Worm (Caenorhabditis elegans) whole organism, dauer: ENCODE results near the gene B0464.9.
"Not testable (repeated sequence)": the region's sequence is repeated elsewhere in the genome, so short reads cannot be mapped to it uniquely, and the experiment has no call there.

Experiments used
- unc-62 ChIP-seq: sonication (generic microtip); optimal IDR thresholded peaks from 2 replicates; lab custom pipeline; 2017; ENCODE audit warnings: missing biosample characterization, missing genetic modification reagents, missing genetic modification characterization

The B0464.9 gene

DNA sequence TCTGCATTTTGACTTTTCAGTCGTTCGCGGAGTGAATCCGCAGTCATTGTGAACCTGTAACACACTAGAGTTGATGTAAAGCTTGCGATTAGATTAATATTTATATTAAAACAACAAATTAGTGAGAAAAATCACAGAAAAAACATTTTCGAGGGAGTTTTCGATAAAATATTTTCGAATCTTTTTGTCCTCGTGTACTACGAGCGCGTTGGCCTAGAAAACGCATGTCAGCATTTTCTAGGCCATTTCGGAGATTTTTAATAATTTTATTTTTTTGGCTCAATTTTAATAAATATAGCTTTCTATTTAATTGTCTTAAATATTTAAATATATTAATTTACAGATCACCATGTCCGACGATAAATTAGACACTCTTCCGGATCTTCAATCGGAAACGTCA, at the start of gene B0464.9:
Gene B0464.9 (plus strand): TSS at position 344 of the 400 bp plus-strand sequence.
- no peak for TF ChIP-seq unc-62 (GFP tag; lab: Kevin White, UChicago)

DNA sequence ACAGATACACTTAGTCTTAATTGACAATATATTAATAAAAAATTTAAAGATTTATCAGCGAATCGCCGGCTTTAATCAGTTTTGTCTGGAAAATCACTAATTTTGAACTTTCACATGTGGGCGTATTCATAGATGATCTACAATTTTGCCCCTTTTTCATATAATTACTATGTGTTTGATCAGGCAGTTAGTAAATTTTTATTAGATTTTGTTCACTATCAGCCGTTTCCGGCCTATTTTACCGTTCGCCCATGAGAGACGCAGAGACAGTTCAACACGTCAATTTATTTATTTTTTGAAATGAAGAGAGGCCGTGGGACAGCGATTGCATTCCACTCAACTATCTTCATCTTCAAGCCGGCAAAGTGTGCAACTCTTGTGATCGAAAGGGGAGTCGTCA, 45.3 kb upstream of the B0464.9 start, which contains the start of gene T26G10.4:
Gene T26G10.4 (plus strand): TSS at position 301 of the 400 bp plus-strand sequence.
- TF ChIP-seq unc-62 (GFP tag; lab: Kevin White, UChicago) = not testable (repeated sequence)

DNA sequence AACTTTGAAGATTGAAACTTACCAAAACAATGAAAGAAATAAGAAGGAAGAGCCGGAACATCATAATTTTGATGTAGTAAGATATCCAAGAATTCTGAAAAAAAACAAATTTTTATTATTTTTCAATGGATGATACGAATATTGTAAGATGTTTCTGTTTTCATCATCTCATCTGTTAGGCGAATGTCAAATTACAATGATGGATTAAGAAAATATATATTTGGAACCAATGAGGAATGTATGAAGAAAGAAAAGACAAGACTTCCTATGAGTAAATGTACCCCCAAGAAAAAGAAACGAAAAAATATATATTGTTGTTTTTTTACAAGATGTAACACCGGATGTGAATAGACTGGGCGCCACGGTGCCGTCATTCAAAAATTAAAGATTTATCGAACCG, 39.3 kb upstream of the B0464.9 start, which contains the start of gene T26G10.5:
Gene T26G10.5 (minus strand): TSS at position 101 of the 400 bp plus-strand sequence.
- no peak for TF ChIP-seq unc-62 (GFP tag; lab: Kevin White, UChicago)

DNA sequence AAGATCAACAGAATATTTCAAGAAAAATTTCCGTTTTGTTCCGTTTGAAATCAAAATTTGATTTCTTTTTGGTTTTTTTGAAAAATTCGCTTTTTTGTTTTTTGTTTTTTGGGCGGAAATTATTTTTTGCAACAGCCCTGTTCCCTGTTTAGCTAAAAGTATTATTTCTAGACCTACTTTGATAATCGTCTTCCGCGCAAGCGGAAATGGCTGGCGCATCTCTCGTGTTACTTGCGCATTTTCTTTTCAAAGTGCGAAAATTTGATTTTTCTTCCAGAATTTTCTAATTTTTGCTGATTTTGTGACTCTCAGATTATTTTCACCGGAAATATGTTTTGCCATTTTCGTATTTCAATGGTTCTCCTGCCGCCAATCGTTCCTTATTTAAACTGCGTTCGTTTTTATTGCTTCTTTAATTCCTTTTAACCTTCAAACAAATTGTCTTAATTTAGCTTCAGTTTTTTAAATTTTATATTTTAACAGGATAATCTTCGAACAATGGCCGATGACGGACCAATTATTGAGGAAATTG, 31.9 kb upstream of the B0464.9 start, which contains the start of gene cpar-1:
Gene cpar-1 (plus strand): TSS at position 482 of the 532 bp plus-strand sequence.
- no peak for TF ChIP-seq unc-62 (GFP tag; lab: Kevin White, UChicago)

DNA sequence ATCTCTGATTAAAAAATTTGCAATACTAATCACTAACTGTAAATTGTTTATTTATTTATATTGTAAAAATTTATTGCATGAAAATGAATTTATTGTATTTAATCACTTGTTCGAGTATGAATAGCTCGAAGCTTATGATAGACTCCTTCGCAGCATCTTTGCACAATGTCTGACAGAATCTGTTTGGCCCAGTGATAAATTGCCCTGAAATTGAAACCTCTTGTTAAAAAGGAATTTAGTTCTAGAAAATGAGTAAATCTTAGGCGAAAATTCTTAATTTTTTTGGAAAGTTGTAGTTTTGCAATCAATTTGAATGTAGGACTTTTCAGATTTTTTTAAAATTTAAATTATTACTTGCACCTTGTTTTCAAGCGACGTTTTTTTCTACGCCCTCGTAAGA, 30.6 kb upstream of the B0464.9 start:
- TF ChIP-seq unc-62 (GFP tag; lab: Kevin White, UChicago) = no peak

DNA sequence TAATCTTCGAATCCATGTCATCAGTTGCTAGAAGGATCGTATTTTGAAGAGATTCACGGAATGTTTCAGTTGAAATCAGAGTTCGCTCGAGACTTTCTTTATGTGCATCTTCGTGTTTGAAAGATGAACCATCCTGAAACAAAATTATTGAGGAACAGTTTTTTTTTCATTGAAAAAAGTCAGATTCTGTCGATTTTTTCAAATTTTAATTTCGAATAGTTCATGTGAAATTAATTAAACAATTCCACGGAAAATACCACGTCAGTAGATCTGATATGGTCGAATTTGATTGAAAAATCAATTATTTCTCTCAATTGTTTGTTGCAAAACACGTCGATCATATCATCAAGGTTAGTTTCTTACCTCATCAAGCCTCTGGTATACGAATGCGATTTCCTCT, 26.2 kb upstream of the B0464.9 start, which contains the start of gene F54C8.1:
Gene F54C8.1 (plus strand): TSS at position 301 of the 400 bp plus-strand sequence.
- TF ChIP-seq unc-62 (GFP tag; lab: Kevin White, UChicago) = no peak

DNA sequence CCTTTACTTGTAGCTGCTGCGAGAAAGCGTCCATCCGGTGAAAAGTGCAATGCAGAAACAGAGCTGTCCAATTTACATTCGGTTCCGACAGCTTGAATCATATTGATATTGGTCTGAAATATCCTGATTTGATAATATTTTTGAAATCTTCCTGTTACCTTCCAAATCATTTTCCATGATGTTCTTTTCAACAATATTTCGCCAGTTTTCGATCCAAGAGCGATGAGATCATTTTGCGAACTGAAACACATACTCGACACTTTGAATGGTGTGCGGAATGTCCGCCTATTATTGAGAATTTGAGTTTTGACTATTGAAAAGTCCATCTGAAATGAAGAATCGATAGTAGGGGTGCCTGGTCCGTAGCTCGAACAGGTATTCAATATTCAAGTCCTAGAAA, 24.4 kb upstream of the B0464.9 start, which contains the start of gene emb-30:
Gene emb-30 (minus strand): TSS at position 328 of the 400 bp plus-strand sequence.
- TF ChIP-seq unc-62 (GFP tag; lab: Kevin White, UChicago) = no peak

DNA sequence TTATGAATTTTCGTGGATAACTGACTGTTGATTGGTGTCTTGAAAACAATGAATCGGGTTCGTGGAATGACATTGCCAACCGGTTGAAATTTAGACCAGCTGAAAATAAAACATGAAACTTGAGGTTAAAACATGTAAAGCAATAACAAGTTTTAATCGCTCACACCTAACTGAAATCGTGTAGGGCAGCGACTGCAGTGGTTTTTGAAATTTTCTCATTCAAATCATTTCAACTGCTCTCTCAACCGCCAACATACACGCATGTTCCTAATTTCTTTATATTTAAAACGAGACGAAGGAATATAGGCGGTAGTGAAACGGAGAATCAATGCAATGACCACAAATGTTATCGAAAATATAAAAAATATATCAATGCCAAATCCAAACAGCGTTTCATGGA, 22.7 kb upstream of the B0464.9 start:
- TF ChIP-seq unc-62 (GFP tag; lab: Kevin White, UChicago) = no peak

DNA sequence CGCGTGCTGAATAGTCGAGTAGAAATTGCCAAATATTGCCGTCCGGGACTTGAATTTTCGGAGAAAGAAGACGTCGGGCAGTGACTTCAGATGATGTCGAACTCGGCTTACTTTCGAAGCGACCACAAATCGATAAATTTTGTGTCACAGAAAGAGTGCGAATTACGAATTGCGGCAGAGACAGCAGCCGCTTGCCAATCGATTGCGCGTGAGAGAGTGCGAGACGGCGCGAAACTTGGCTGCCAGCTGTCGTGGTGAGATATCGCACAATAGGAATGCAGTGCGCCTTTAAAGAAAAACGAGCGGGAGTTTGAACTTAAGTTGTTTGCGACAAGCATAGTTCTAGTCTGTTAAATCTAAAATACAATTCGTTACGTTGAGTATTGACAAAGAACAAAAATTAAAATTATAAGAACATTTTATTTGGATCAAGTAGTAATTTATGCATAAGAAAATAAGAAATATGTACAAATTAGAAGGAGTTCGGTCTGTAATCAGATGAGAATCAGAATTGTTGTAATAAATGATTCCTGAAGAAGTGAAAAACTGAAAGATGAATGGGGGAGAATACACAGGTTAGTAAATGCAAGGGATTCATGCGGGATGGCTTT, 22.0 kb upstream of the B0464.9 start, which contains the start of gene pir-2:
Gene pir-2 (minus strand): TSS at position 218 of the 611 bp plus-strand sequence.
- no peak for TF ChIP-seq unc-62 (GFP tag; lab: Kevin White, UChicago)

DNA sequence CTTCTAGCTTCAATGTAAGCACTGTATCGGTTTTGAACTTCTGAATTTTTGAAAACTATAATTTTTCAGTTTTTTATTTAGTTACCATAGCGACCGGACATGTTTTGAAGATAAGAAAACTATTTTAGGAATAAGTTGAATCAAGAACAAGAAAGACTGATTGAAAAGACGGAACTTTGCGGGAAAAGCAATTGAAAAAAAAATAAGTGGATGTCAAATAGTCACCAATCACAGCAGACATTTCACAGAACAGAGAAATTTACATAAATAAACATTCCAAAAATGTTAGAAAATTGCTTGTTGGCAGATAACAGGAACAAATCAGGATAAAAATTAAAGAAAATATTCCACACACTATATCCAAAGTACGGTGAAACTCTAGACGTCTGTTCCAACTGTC, 15.7 kb upstream of the B0464.9 start, which contains the start of gene F54C8.6:
Gene F54C8.6 (minus strand): TSS at position 101 of the 400 bp plus-strand sequence.
- TF ChIP-seq unc-62 (GFP tag; lab: Kevin White, UChicago) = no peak

DNA sequence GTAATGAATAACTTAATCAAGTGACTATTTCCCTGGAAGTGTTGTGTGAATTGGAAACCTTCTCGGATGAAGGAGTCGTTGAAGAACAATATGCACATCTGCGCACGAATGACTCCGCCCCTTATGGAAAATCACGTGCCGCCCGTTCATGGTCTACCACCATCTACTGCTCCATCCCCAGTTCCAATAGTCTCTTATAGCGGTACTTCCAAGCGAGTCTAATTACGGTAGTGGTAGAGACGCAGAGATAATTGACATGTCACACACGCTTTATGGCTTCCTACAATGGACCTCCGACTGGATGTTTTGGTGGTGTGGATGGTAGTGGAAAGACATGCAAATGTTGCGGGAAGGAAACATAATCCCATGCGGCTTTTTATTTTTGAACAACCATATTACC, 14.6 kb upstream of the B0464.9 start:
- no peak for TF ChIP-seq unc-62 (GFP tag; lab: Kevin White, UChicago)

DNA sequence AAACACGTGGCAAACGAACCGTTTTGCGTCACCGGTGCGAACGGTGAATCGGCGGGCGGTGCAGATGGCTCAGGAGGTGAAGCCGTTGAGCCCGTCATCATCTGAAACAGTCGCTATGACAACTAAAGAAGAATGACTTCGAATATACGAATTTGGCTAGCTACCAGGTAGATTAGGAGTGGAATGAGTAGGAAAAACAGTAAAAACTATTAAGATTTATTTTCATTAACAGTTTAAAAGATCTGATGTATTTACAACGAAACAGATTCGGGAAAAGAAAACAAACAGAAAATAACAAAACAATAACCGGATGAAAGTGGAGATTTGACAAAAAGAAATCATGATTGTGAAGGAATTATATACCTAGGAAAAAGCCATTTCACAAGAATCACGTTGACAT, 11.6 kb upstream of the B0464.9 start, which contains the start of gene F54C8.7:
Gene F54C8.7 (minus strand): TSS at position 101 of the 400 bp plus-strand sequence.
- TF ChIP-seq unc-62 (GFP tag; lab: Kevin White, UChicago) = no peak

DNA sequence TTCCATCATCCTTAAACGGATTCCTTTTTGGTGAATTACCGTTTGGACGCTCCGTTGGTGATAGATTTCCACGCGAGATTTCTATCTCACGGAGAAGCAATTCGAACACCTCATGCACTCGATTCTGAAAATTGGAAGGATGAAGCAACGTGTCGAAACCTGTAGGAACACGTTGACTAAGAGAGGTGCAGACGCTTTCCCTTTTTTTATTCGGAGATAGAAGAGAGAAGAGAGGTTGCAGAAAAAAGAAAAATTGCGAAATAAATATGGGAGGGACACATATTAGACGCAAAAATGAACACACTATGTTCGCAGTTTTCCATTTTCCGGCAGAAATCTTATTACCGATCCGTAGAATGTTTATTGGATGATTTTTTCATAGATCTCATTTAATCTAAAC, 10.8 kb upstream of the B0464.9 start:
- no peak for TF ChIP-seq unc-62 (GFP tag; lab: Kevin White, UChicago)

DNA sequence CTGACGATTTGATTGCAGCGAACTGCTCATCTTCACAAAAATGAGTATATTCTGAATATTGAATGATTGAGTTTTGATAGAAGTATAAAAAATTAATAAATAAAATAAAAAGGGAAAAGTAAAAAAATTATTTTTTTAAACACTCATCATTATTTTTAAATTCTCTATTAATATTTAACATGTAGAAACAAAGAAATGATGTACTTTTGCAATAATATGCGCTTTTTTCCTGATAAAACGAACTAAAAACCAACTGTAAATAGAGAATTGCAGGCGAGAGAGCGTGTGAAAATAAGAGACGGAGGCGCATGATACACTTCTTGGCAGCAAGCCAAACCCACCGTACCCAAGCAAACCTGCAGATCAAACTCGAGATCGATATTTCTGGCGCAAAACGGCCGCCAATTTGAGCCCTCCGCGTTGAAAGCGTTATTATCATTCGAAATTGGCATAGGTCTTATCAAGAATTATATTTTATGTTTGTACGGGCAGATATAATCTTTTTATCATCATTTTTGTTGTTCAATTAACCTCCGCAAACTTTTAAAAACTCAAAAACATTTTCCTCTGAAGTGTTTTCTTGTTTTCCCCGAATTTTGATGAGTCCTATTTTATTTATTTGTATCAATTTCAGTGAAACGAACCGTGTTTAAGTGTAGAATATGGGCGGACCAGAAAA, 9.4 kb upstream of the B0464.9 start, which contains the start of the genes rheb-1 and spk-1:
Gene rheb-1 (minus strand): TSS at position 51 of the 679 bp plus-strand sequence.
Gene spk-1 (plus strand): TSS at position 629 of the 679 bp plus-strand sequence.
- no peak for TF ChIP-seq unc-62 (GFP tag; lab: Kevin White, UChicago)

DNA sequence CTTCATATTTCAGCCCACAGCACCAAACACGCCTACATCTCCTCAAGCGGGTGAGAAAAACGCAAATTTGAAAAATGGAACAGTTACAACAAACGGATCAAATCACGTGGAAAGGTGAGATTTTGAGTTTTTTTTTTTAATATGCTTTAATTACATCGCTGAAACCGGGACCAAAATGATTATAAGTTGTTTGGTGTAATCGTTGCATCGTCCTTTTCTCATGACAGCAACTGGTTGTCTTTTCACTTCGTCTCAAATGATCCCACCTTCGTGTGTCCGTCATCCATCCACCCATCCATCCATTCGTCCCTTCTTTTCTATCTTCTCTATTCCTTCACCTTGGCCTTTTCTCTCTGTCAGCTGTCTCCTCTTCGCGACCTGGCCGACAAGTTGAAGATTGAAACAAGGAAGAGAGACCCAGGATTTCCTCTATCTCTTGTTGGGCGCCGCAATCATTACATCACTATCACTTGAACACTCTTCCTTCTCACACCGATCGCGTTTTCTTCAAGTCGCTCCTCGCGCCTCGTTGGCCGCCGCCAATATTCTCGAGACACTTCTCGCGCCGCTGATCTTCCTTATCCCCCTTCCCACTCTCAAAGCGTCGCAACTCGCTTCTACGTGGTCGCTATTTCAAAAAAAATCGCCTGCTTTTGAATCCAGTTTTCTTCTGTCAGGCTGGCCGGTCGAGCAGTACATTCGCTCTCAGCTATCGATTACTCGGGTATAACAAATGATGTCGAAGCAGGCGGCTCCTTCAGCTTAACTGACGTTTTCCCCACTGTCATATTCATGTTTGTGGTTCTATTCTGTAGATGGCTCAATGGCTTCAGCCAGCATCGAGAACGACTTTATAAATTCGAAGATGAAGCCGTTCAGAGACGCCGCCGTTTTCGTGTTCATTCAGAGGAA, 8.1 kb upstream of the B0464.9 start:
- no peak for TF ChIP-seq unc-62 (GFP tag; lab: Kevin White, UChicago)
